Worm (Caenorhabditis elegans) whole organism, L1 larva: Measurements from ENCODE around the gene best-24.
A peak's percentile ranks its signal among the peaks of the same experiment; 100 is the strongest.

ENCODE experiments used
- C04F5.9 ChIP-seq: sonication (generic microtip); optimal IDR thresholded peaks from 2 replicates; lab custom pipeline; 2016; ENCODE audit warnings: missing genetic modification characterization, missing compliant biosample characterization
- C16A3.4 ChIP-seq: fragments of 150-350 bp; optimal IDR thresholded peaks from 2 replicates; lab custom pipeline; 2014; ENCODE audit warnings: missing biosample characterization, missing genetic modification characterization
- F16B12.6 ChIP-seq: fragments of 150-350 bp; optimal IDR thresholded peaks from 2 replicates; lab custom pipeline; 2014; ENCODE audit warnings: missing biosample characterization, missing genetic modification characterization
- alr-1 ChIP-seq: fragments of 200-800 bp; sonication (Bioruptor generic); optimal IDR thresholded peaks from 2 replicates; lab custom pipeline; 2018; ENCODE audit warnings: borderline replicate concordance, mild to moderate bottlenecking, missing genetic modification characterization, missing compliant biosample characterization
- aly-2 ChIP-seq: fragments of 150-350 bp; optimal IDR thresholded peaks from 2 replicates; lab custom pipeline; 2014; ENCODE audit warnings: missing biosample characterization, missing genetic modification characterization
- blmp-1 ChIP-seq: fragments of 150-350 bp; optimal IDR thresholded peaks from 2 replicates; lab custom pipeline; 2014; ENCODE audit warnings: missing biosample characterization, missing genetic modification characterization
- ceh-63 ChIP-seq: fragments of 200-800 bp; sonication (Bioruptor generic); optimal IDR thresholded peaks from 2 replicates; lab custom pipeline; 2018; ENCODE audit warnings: mild to moderate bottlenecking, missing genetic modification characterization, missing compliant biosample characterization
- ceh-82 ChIP-seq, 3 experiments: fragments of 150-350 bp in 1 of 3; sonication (generic microtip) in 2 of 3; optimal IDR thresholded peaks; 2 replicates each; lab custom pipeline; 2014 to 2017; ENCODE audit warnings: missing biosample characterization in 3 of 3, missing genetic modification characterization in 3 of 3
- dpl-1 ChIP-seq, 3 experiments: fragments of 150-350 bp in 2 of 3; sonication (generic microtip) in 1 of 3; optimal IDR thresholded peaks; 2 replicates each; lab custom pipeline; 2014 to 2017; ENCODE audit warnings: missing biosample characterization in 3 of 3, missing genetic modification characterization in 3 of 3, missing genetic modification reagents in 3 of 3
- dsc-1 ChIP-seq: sonication (generic microtip); optimal IDR thresholded peaks from 2 replicates; lab custom pipeline; 2016; ENCODE audit warnings: mild to moderate bottlenecking, missing genetic modification characterization, missing compliant biosample characterization
- efl-1 ChIP-seq, 4 experiments: fragments of 150-350 bp; optimal IDR thresholded peaks in 3 of 4; peaks in 1 of 4; 1 replicate in 1 of 4; 2 replicates in 3 of 4; lab custom pipeline; 2014; ENCODE audit warnings: missing biosample characterization in 2 of 4, missing genetic modification characterization in 2 of 4, missing genetic modification reagents in 2 of 4
- egl-27 ChIP-seq, 2 experiments: fragments of 150-350 bp in 1 of 2; sonication (generic microtip); optimal IDR thresholded peaks; 3 replicates each; lab custom pipeline; 2017 to 2018; ENCODE audit warnings: missing biosample characterization in 2 of 2, missing genetic modification characterization in 2 of 2, missing genetic modification reagents in 2 of 2
- elt-2 ChIP-seq: sonication (generic microtip); optimal IDR thresholded peaks from 2 replicates; lab custom pipeline; 2016; ENCODE audit warnings: missing genetic modification characterization, mild to moderate bottlenecking, inconsistent platforms, missing compliant biosample characterization, missing genetic modification reagents
- fos-1 ChIP-seq: fragments of 150-350 bp; optimal IDR thresholded peaks from 2 replicates; lab custom pipeline; 2014; ENCODE audit warnings: missing biosample characterization, missing genetic modification characterization
- irx-1 ChIP-seq: sonication (generic microtip); optimal IDR thresholded peaks from 2 replicates; lab custom pipeline; 2016; ENCODE audit warnings: missing genetic modification characterization, missing compliant biosample characterization
- isw-1 ChIP-seq: fragments of 200-800 bp; sonication (Bioruptor generic); IDR thresholded peaks from 2 replicates; pipeline ENCODE4 v1.3.6; 2022; ENCODE audit warnings: missing genetic modification characterization, missing compliant biosample characterization
- jun-1 ChIP-seq: fragments of 150-350 bp; optimal IDR thresholded peaks from 2 replicates; lab custom pipeline; 2014; ENCODE audit warnings: missing biosample characterization, missing genetic modification reagents, missing genetic modification characterization
- lin-14 ChIP-seq: fragments of 200-800 bp; sonication (Bioruptor generic); optimal IDR thresholded peaks from 2 replicates; lab custom pipeline; 2018; ENCODE audit warnings: mild to moderate bottlenecking, missing genetic modification characterization, moderate library complexity, missing compliant biosample characterization
- lin-35 ChIP-seq, 2 experiments: fragments of 150-350 bp; optimal IDR thresholded peaks; 2 replicates each; lab custom pipeline; 2014; ENCODE audit warnings: missing biosample characterization in 2 of 2, missing genetic modification characterization in 2 of 2, missing genetic modification reagents in 2 of 2
- lsy-2 ChIP-seq, 2 experiments: fragments of 150-350 bp; optimal IDR thresholded peaks; 2 replicates each; lab custom pipeline; 2014; ENCODE audit warnings: missing biosample characterization in 2 of 2, missing genetic modification characterization in 2 of 2
- mep-1 ChIP-seq: fragments of 150-350 bp; optimal IDR thresholded peaks from 2 replicates; lab custom pipeline; 2014; ENCODE audit warnings: missing biosample characterization, missing genetic modification characterization
- nhr-20 ChIP-seq: sonication (generic microtip); optimal IDR thresholded peaks from 2 replicates; lab custom pipeline; 2016; ENCODE audit warnings: mild to moderate bottlenecking, missing genetic modification characterization, missing compliant biosample characterization
- nhr-71 ChIP-seq: sonication (generic microtip); optimal IDR thresholded peaks from 2 replicates; lab custom pipeline; 2016; ENCODE audit warnings: mild to moderate bottlenecking, missing genetic modification characterization, moderate library complexity, missing compliant biosample characterization
- nhr-76 ChIP-seq: sonication (generic microtip); optimal IDR thresholded peaks from 2 replicates; lab custom pipeline; 2017; ENCODE audit warnings: missing biosample characterization, missing genetic modification characterization
- nhr-77 ChIP-seq: fragments of 150-350 bp; optimal IDR thresholded peaks from 2 replicates; lab custom pipeline; 2014; ENCODE audit warnings: missing biosample characterization, missing genetic modification characterization
- nhr-90 ChIP-seq: sonication (generic microtip); optimal IDR thresholded peaks from 2 replicates; lab custom pipeline; 2016; ENCODE audit warnings: mild to moderate bottlenecking, missing genetic modification characterization, missing compliant biosample characterization; ENCODE audit not compliant: poor library complexity
- pax-3 ChIP-seq: fragments of 200-800 bp; sonication (Bioruptor generic); optimal IDR thresholded peaks from 2 replicates; lab custom pipeline; 2018; ENCODE audit warnings: mild to moderate bottlenecking, missing genetic modification characterization, moderate library complexity, missing compliant biosample characterization
- rnt-1 ChIP-seq: sonication (generic microtip); optimal IDR thresholded peaks from 2 replicates; lab custom pipeline; 2016; ENCODE audit warnings: mild to moderate bottlenecking, missing genetic modification characterization, moderate library complexity, missing compliant biosample characterization
- snu-23 ChIP-seq: sonication (generic microtip); optimal IDR thresholded peaks from 2 replicates; lab custom pipeline; 2016; ENCODE audit warnings: missing genetic modification characterization, missing compliant biosample characterization
- swsn-7 ChIP-seq: sonication (generic microtip); optimal IDR thresholded peaks from 2 replicates; lab custom pipeline; 2016; ENCODE audit warnings: missing genetic modification characterization, missing compliant biosample characterization
- unc-30 ChIP-seq: sonication (generic microtip); optimal IDR thresholded peaks from 2 replicates; lab custom pipeline; 2017; ENCODE audit warnings: missing biosample characterization, missing genetic modification characterization
- unc-62 ChIP-seq: fragments of 150-350 bp; optimal IDR thresholded peaks from 2 replicates; lab custom pipeline; 2014; ENCODE audit warnings: missing biosample characterization, missing genetic modification reagents, missing genetic modification characterization
- unc-86 ChIP-seq: sonication (generic microtip); optimal IDR thresholded peaks from 2 replicates; lab custom pipeline; 2016; ENCODE audit warnings: missing genetic modification characterization, missing compliant biosample characterization
- unc-98 ChIP-seq: fragments of 200-800 bp; sonication (Bioruptor generic); IDR thresholded peaks from 2 replicates; pipeline ENCODE4 v1.3.6; 2022; ENCODE audit warnings: missing genetic modification characterization, missing compliant biosample characterization
- ztf-11 ChIP-seq, 2 experiments: sonication (generic microtip); optimal IDR thresholded peaks; 2 replicates each; lab custom pipeline; 2016 to 2017; ENCODE audit warnings: missing genetic modification characterization in 2 of 2, missing biosample characterization in 1 of 2, missing compliant biosample characterization in 1 of 2

The best-24 gene

ce11 chrIII:7858407-7859029, 42.3 kb upstream of the best-24 start, which contains the start of the genes coq-5 and ufm-1 (continued):
- TF ChIP-seq isw-1 (GFP tag; lab: Robert Waterston, UW), result peak; percentile 10; the same call in 1 of the 2 replicates
- no peak for TF ChIP-seq egl-27 (tag; optimal IDR thresholded peaks at IDR 0.05; lab: Kevin White, UChicago)
- no peak; the same call in 1 of the 2 replicates for TF ChIP-seq unc-98 (GFP tag; lab: Robert Waterston, UW)
- peak; percentile 23 for TF ChIP-seq mep-1
- no peak for TF ChIP-seq unc-30 (tag; lab: Kevin White, UChicago)
- TF ChIP-seq dsc-1 (tag; lab: Kevin White, UChicago), result peak; percentile 13
- TF ChIP-seq efl-1 (optimal IDR thresholded peaks at IDR 0.05; lab: Kevin White, UChicago), result peak in 1 of 2 experiments; percentile 42
- peak; percentile 31 to 90 for TF ChIP-seq efl-1 (GFP tag; optimal IDR thresholded peaks at IDR 0.05 in 1 of 2; lab: Kevin White, UChicago)
- no peak for TF ChIP-seq F16B12.6 (tag; lab: Kevin White, UChicago)
- TF ChIP-seq ztf-11 (tag; optimal IDR thresholded peaks at IDR 0.05; lab: Kevin White, UChicago), result peak in 1 of 2 experiments; percentile 55
- peak; percentile 74 for TF ChIP-seq irx-1 (tag; lab: Kevin White, UChicago)
- TF ChIP-seq snu-23 (GFP tag; lab: Kevin White, UChicago), result peak; percentile 26
- TF ChIP-seq nhr-76 (tag; lab: Kevin White, UChicago), result no peak
- peak; percentile 47 for TF ChIP-seq lin-14 (GFP tag; lab: Kevin White, UChicago)
- no peak for TF ChIP-seq C16A3.4 (tag; lab: Kevin White, UChicago)

ce11 chrIII:7859313-7859712, 41.5 kb upstream of the best-24 start, which contains the start of gene tomm-7:
tomm-7 (plus strand) TSS chrIII:7859613.
- TF ChIP-seq unc-86 (tag; lab: Kevin White, UChicago), result no peak
- no peak for TF ChIP-seq unc-62 (GFP tag; lab: Kevin White, UChicago)
- TF ChIP-seq F16B12.6 (tag; lab: Kevin White, UChicago), result no peak
- TF ChIP-seq nhr-90 (tag; lab: Kevin White, UChicago), result no peak
- TF ChIP-seq nhr-20 (tag; lab: Kevin White, UChicago), result no peak
- no peak for TF ChIP-seq efl-1 (optimal IDR thresholded peaks at IDR 0.05; lab: Kevin White, UChicago)
- TF ChIP-seq efl-1 (GFP tag; optimal IDR thresholded peaks at IDR 0.05 in 1 of 2; lab: Kevin White, UChicago), result no peak
- no peak for TF ChIP-seq rnt-1 (tag; lab: Kevin White, UChicago)
- no peak for TF ChIP-seq aly-2
- no peak for TF ChIP-seq C16A3.4 (tag; lab: Kevin White, UChicago)
- no peak for TF ChIP-seq fos-1
- TF ChIP-seq nhr-77 (tag; lab: Kevin White, UChicago), result no peak
- TF ChIP-seq alr-1 (tag; lab: Kevin White, UChicago), result no peak
- no peak for TF ChIP-seq swsn-7

ce11 chrIII:7860885-7861284, 39.9 kb upstream of the best-24 start, which contains the start of gene cuc-1:
cuc-1 (minus strand) TSS chrIII:7860985.
- TF ChIP-seq pax-3 (tag; lab: Kevin White, UChicago) (no peak), elt-2 (peak; percentile 20)
- TF ChIP-seq, all 84 proteins: peak for 1

- no peak for TF ChIP-seq C04F5.9 (tag; lab: Kevin White, UChicago)
- TF ChIP-seq ceh-63 (GFP tag; lab: Kevin White, UChicago), result no peak
- TF ChIP-seq nhr-71 (tag; lab: Kevin White, UChicago), result peak; percentile 9
- TF ChIP-seq dpl-1 (GFP tag; optimal IDR thresholded peaks at IDR 0.05; lab: Kevin White, UChicago), result peak; percentile 32 to 64 (median 47)
- peak; percentile 55 to 60 for TF ChIP-seq lin-35 (GFP tag; optimal IDR thresholded peaks at IDR 0.05; lab: Kevin White, UChicago)
- peak; percentile 35 to 57 for TF ChIP-seq efl-1 (optimal IDR thresholded peaks at IDR 0.05; lab: Kevin White, UChicago)
- TF ChIP-seq efl-1 (GFP tag; optimal IDR thresholded peaks at IDR 0.05 in 1 of 2; lab: Kevin White, UChicago), result peak; percentile 65 to 94
- peak; percentile 19 to 65 for TF ChIP-seq lsy-2 (tag; optimal IDR thresholded peaks at IDR 0.05; lab: Kevin White, UChicago)
- TF ChIP-seq F16B12.6 (tag; lab: Kevin White, UChicago), result peak; percentile 81
- TF ChIP-seq nhr-76 (tag; lab: Kevin White, UChicago), result no peak
- no peak for TF ChIP-seq jun-1
- TF ChIP-seq rnt-1 (tag; lab: Kevin White, UChicago), result peak; percentile 14
- peak; percentile 39 for TF ChIP-seq snu-23 (GFP tag; lab: Kevin White, UChicago)
- peak in 1 of 3 experiments; percentile 11 for TF ChIP-seq ceh-82 (tag; optimal IDR thresholded peaks at IDR 0.05; lab: Kevin White, UChicago)
- TF ChIP-seq blmp-1, result peak; percentile 35
Measured at ce11 chrIII:7861535-7862120, 39.2 kb upstream of the best-24 start, which contains the start of gene snr-5. snr-5 (plus strand) TSS chrIII:7862070.
